Worm (Caenorhabditis elegans) whole organism, mixed stage, embryonic: ENCODE measurements around the gene T26H5.14.

Source experiments
- cnd-1 ChIP-seq: fragments of 200-800 bp; sonication (Bioruptor generic); optimal IDR thresholded peaks from 2 replicates; lab custom pipeline; 2018; ENCODE audit warnings: mild to moderate bottlenecking, missing genetic modification characterization, missing compliant biosample characterization
- elt-1 ChIP-seq: sonication (generic microtip); optimal IDR thresholded peaks from 2 replicates; lab custom pipeline; 2017; ENCODE audit warnings: missing genetic modification characterization, mild to moderate bottlenecking, missing compliant biosample characterization, antibody characterized with exemption, moderate library complexity, borderline replicate concordance; ENCODE audit not compliant: insufficient read depth
- lin-13 ChIP-seq: fragments of 150-350 bp; optimal IDR thresholded peaks from 2 replicates; lab custom pipeline; 2014; ENCODE audit warnings: missing biosample characterization, missing genetic modification characterization
- lin-32 ChIP-seq: fragments of 200-800 bp; sonication (Bioruptor generic); optimal IDR thresholded peaks from 2 replicates; lab custom pipeline; 2018; ENCODE audit warnings: mild to moderate bottlenecking, missing genetic modification characterization, missing compliant biosample characterization
- mep-1 ChIP-seq: fragments of 150-350 bp; optimal IDR thresholded peaks from 2 replicates; lab custom pipeline; 2017; ENCODE audit warnings: missing biosample characterization, missing genetic modification reagents, missing genetic modification characterization, inconsistent platforms
- unc-62 ChIP-seq: fragments of 150-350 bp; optimal IDR thresholded peaks from 2 replicates; lab custom pipeline; 2014; ENCODE audit warnings: missing biosample characterization, missing genetic modification reagents, missing genetic modification characterization

ce11 chrV:15404859-15405258 lies 44.1 kb upstream of the T26H5.14 start, which contains the start of gene srh-258:
- TF ChIP-seq unc-62 (GFP tag; lab: Kevin White, UChicago) (no peak), elt-1 (tag; lab: Kevin White, UChicago) (no peak), cnd-1 (tag; lab: Kevin White, UChicago) (no peak), lin-32 (GFP tag; lab: Kevin White, UChicago) (no peak), lin-13 (no peak), mep-1 (tag; lab: Kevin White, UChicago) (no peak)
